Worm (Caenorhabditis elegans): ENCODE results near the gene sru-36.

sru-36 gene

ce11 chrV:9885918-9886488, 44.5 kb downstream of the sru-36 start, which contains the start of gene clp-9:
Gene clp-9, minus strand, starts transcription at chrV:9885968.
- TF ChIP-seq fax-1 (tag; optimal IDR thresholded peaks at IDR 0.05) (no peak), npax-4 (tag; optimal IDR thresholded peaks at IDR 0.05) (no peak), ceh-2 (tag; optimal IDR thresholded peaks at IDR 0.05) (no peak), ceh-48 (tag; optimal IDR thresholded peaks at IDR 0.05) (no peak), sox-4 (tag; optimal IDR thresholded peaks at IDR 0.05) (no peak), pax-1 (tag; optimal IDR thresholded peaks at IDR 0.05) (no peak), ceh-31 (tag; optimal IDR thresholded peaks at IDR 0.05) (no peak), pag-3 (tag; optimal IDR thresholded peaks at IDR 0.05; ENCODE audit: borderline replicate concordance) (no peak), dmd-4 (tag; optimal IDR thresholded peaks at IDR 0.05; ENCODE audit: borderline replicate concordance) (no peak), elt-2 (tag; optimal IDR thresholded peaks at IDR 0.05) (no peak), hlh-30 (tag; optimal IDR thresholded peaks at IDR 0.05; ENCODE audit: insufficient read depth) (no peak), unc-42 (tag; optimal IDR thresholded peaks at IDR 0.05) (no peak), ceh-6 (GFP tag; optimal IDR thresholded peaks at IDR 0.05) (no peak), K09A11.1 (tag; optimal IDR thresholded peaks at IDR 0.05; ENCODE audit: insufficient read depth) (no peak), ceh-19 (GFP tag; optimal IDR thresholded peaks at IDR 0.05) (no peak), ceh-18 (tag; optimal IDR thresholded peaks at IDR 0.05) (no peak), ceh-45 (GFP tag; IDR thresholded peaks at IDR 0.05) (no peak), ceh-24 (tag; optimal IDR thresholded peaks at IDR 0.05) (no peak)

- TF ChIP-seq hlh-13 (GFP tag; optimal IDR thresholded peaks at IDR 0.05) (no peak), elt-2 (tag; optimal IDR thresholded peaks at IDR 0.05) (peak; percentile 9)
Observed at ce11 chrV:9889629-9890028, 48.2 kb downstream of the sru-36 start, which contains the start of gene fshr-1. Gene fshr-1, plus strand, starts transcription at chrV:9889837.

All from whole organism, late embryonic.